Fruit fly (Drosophila melanogaster): ENCODE results near the gene raptor.

- TF ChIP-seq usp (GFP tag; optimal IDR thresholded peaks at IDR 0.05) (no peak), psq (optimal IDR thresholded peaks at IDR 0.05) (no peak), Dll (optimal IDR thresholded peaks at IDR 0.05) (no peak)
Measured at dm6 chrX:6034741-6035140, 55.3 kb downstream of the raptor start.
